Fruit fly (Drosophila melanogaster) Kc167 (cell line): ENCODE measurements around the gene CG5290.

Experiments
- Myc ChIP-seq: fragments of >200 bp; optimal IDR thresholded peaks from 2 replicates; lab custom pipeline; 2017; ENCODE audit warnings: missing external identifiers
- Sin3A ChIP-seq: fragments of >200 bp; optimal IDR thresholded peaks from 2 replicates; lab custom pipeline; 2018; ENCODE audit warnings: missing external identifiers
- h ChIP-seq: fragments of >200 bp; optimal IDR thresholded peaks from 3 replicates; lab custom pipeline; 2018; ENCODE audit warnings: missing external identifiers
- insv ChIP-seq: fragments of >200 bp; optimal IDR thresholded peaks from 3 replicates; lab custom pipeline; 2018; ENCODE audit warnings: missing external identifiers
- psq ChIP-seq: fragments of >200 bp; optimal IDR thresholded peaks from 2 replicates; lab custom pipeline; 2017; ENCODE audit warnings: missing external identifiers
- ttk ChIP-seq: sonication (Bioruptor generic); optimal IDR thresholded peaks from 2 replicates; lab custom pipeline; 2017; ENCODE audit warnings: missing external identifiers

DNA sequence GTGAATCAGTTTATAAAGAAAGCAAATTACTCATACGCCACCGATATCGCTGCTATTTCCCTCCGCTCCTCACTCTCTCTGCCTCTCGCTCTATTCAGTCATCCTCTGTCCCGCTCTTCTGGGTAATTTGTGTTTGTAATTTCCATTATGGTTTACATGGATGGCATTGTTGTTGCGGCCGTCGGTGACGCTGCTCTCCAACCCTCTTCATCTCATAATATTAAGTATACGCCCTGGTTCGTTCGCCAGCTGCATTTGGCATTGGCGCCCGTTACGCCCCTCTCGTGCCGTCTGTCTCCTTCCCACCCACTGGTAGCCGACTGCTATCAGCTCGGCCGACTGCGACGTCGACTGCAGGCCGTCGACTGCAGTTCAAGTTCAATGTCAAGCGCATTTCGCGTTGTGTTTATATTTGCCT, 34.9 kb upstream of the CG5290 start:
- TF ChIP-seq psq (lab: Kevin White, UChicago): no peak
- no peak for TF ChIP-seq Myc (lab: Kevin White, UChicago)
- TF ChIP-seq insv: no peak
- TF ChIP-seq Sin3A (lab: Kevin White, UChicago): no peak
- no peak for TF ChIP-seq h (lab: Kevin White, UChicago)
- TF ChIP-seq ttk: no peak
